Worm (Caenorhabditis elegans) whole organism, L1 larva: ENCODE results near the gene acc-1.

Experiments used
- Y116A8C.19 ChIP-seq: sonication (generic microtip); optimal IDR thresholded peaks from 2 replicates; lab custom pipeline; 2016; ENCODE audit warnings: missing compliant biosample characterization, missing genetic modification characterization, borderline replicate concordance
- aha-1 ChIP-seq: fragments of 150-350 bp; optimal IDR thresholded peaks from 2 replicates; lab custom pipeline; 2014; ENCODE audit warnings: missing biosample characterization, missing genetic modification characterization
- elt-3 ChIP-seq, 6 experiments: fragments of 150-350 bp in 1 of 6; sonication (generic microtip); optimal IDR thresholded peaks; 2 replicates each; lab custom pipeline; 2017 to 2018; ENCODE audit warnings: missing biosample characterization in 6 of 6, missing genetic modification characterization in 6 of 6, inconsistent platforms in 1 of 6
- hpl-2 ChIP-seq: fragments of 150-350 bp; optimal IDR thresholded peaks from 2 replicates; lab custom pipeline; 2014; ENCODE audit warnings: missing biosample characterization, missing genetic modification reagents, missing genetic modification characterization
- lin-35 ChIP-seq, 2 experiments: fragments of 150-350 bp; optimal IDR thresholded peaks; 2 replicates each; lab custom pipeline; 2014; ENCODE audit warnings: missing biosample characterization in 2 of 2, missing genetic modification characterization in 2 of 2, missing genetic modification reagents in 2 of 2
- pax-3 ChIP-seq: fragments of 200-800 bp; sonication (Bioruptor generic); optimal IDR thresholded peaks from 2 replicates; lab custom pipeline; 2018; ENCODE audit warnings: mild to moderate bottlenecking, missing genetic modification characterization, moderate library complexity, missing compliant biosample characterization
- pqm-1 ChIP-seq: sonication (generic microtip); optimal IDR thresholded peaks from 3 replicates; lab custom pipeline; 2017; ENCODE audit warnings: missing biosample characterization, missing genetic modification characterization
- tlp-1 ChIP-seq: fragments of 150-350 bp; optimal IDR thresholded peaks from 2 replicates; lab custom pipeline; 2014; ENCODE audit warnings: missing biosample characterization, missing genetic modification characterization
- unc-130 ChIP-seq: fragments of 150-350 bp; optimal IDR thresholded peaks from 2 replicates; lab custom pipeline; 2017; ENCODE audit warnings: missing biosample characterization, missing genetic modification characterization, inconsistent platforms
- unc-62 ChIP-seq: fragments of 150-350 bp; optimal IDR thresholded peaks from 2 replicates; lab custom pipeline; 2014; ENCODE audit warnings: missing biosample characterization, missing genetic modification reagents, missing genetic modification characterization
- unc-98 ChIP-seq: fragments of 200-800 bp; sonication (Bioruptor generic); IDR thresholded peaks from 2 replicates; pipeline ENCODE4 v1.3.6; 2022; ENCODE audit warnings: missing genetic modification characterization, missing compliant biosample characterization

DNA sequence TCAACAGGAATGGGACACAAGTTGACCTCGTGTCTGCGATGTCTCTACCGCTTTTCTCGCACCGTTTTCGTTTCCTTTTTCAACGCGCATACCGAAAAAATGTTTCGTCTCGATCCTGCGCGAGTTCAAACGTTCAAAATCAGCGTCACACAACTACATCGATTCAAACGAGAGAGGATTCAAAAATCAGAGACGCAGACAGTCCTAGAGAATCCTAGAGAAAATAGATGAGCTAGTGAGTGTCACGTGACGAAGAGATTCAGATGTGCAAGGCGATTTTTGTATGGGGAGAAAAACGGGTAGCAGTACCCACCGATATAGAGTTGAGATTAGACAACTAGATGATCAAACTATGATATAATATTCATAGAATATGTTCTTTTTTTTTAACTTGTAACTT lies 12.1 kb downstream of the acc-1 start:
- TF ChIP-seq unc-130 (tag; lab: Kevin White, UChicago), result no peak
- TF ChIP-seq lin-35 (GFP tag; optimal IDR thresholded peaks at IDR 0.05; lab: Kevin White, UChicago), result peak; percentile 39 to 75
- TF ChIP-seq unc-62 (GFP tag; lab: Kevin White, UChicago), result no peak
- no peak for TF ChIP-seq aha-1 (tag; lab: Kevin White, UChicago)
- TF ChIP-seq pax-3 (tag; lab: Kevin White, UChicago), result no peak
- no peak for TF ChIP-seq pqm-1 (tag; lab: Kevin White, UChicago)
- peak in 2 of 6 experiments; percentile 2 to 68 for TF ChIP-seq elt-3 (tag; optimal IDR thresholded peaks at IDR 0.05; lab: Kevin White, UChicago)
- no peak for TF ChIP-seq hpl-2 (GFP tag; lab: Kevin White, UChicago)
- no peak for TF ChIP-seq tlp-1
- no peak for TF ChIP-seq unc-98
- TF ChIP-seq Y116A8C.19 (tag; lab: Kevin White, UChicago), result no peak
